Worm (Caenorhabditis elegans): Measurements from ENCODE around the gene cup-14.
"Not testable (repeated sequence)": the region's sequence is repeated elsewhere in the genome, so short reads cannot be mapped to it uniquely, and the experiment has no call there.

Gene cup-14

DNA sequence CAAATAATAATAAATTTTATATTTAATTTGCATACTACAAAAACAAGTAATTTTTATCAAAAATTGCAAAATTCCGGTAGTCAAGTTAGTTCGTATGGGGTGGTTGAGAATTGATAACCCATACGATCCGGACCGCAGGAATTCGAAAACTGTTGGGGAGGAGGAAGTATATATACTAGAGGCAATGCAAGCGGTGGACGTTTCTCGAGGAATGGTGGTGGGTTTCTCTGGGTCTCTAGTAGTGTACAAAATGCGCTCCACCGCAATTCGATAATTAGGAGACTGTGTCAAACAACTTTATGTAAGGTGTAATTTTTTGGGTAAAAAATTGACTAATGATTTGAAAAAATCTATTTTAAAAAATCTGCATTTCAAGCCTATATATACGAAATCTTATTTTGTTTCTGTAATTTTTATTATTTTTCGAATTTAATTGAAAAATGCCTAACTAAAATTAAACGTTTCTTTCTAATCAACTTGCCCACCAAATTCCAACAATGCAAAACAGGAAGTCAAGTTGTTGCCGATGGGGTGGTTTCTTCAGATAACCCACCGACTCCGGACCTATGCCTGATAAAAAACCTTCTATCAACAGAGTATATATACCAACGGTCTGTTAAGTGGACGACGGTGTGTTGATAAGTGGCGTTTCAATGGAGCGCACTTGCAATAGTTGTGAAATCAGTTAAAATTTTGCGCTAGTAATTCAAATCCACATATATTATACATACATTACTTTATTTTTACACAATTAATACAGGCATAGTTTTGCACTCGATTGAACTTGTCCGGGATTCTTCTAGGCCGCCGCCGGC is 37.5 kb downstream of the cup-14 start:
- peak; percentile 63 for TF ChIP-seq dao-5 (tag; optimal IDR thresholded peaks at IDR 0.05)
- peak; percentile 65 for TF ChIP-seq W03F9.2 (tag; optimal IDR thresholded peaks at IDR 0.05)
- TF ChIP-seq him-1 (tag; optimal IDR thresholded peaks at IDR 0.05): peak; percentile 74

DNA sequence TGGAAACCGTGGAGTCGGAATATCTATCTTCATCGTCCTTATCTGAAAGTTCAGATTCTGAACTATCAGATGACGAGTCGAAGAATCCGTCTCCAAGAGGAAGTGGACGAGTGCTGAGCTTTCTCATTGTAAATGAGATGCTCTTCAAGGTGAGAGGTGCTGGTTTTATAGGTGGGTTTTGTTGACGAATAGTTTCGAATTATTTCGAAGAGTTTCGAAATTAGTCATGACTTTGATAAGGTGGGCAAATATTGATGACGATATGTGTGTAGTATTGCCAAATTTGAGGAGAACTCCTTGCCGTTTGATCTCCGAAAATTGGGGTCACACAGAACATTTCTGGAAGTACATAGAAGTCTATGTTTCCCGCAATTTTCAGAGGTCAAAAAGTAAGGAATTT is 38.5 kb downstream of the cup-14 start, which contains the start of gene F08G2.5:
Gene F08G2.5 (minus strand): TSS at position 127 of the 400 bp plus-strand sequence.
- TF ChIP-seq him-1 (tag; optimal IDR thresholded peaks at IDR 0.05) (no peak), W03F9.2 (tag; optimal IDR thresholded peaks at IDR 0.05) (no peak), dao-5 (tag; optimal IDR thresholded peaks at IDR 0.05) (no peak)

- TF ChIP-seq W03F9.2 (tag; optimal IDR thresholded peaks at IDR 0.05): no peak
- no peak for TF ChIP-seq him-1 (tag; optimal IDR thresholded peaks at IDR 0.05)
- no peak for TF ChIP-seq dao-5 (tag; optimal IDR thresholded peaks at IDR 0.05)
These were observed 41.8 kb downstream of the cup-14 start, which contains the start of gene F08G2.4 for ce11 chrII:13830255-13830654. Gene F08G2.4 (plus strand): TSS chrII:13830602.

DNA sequence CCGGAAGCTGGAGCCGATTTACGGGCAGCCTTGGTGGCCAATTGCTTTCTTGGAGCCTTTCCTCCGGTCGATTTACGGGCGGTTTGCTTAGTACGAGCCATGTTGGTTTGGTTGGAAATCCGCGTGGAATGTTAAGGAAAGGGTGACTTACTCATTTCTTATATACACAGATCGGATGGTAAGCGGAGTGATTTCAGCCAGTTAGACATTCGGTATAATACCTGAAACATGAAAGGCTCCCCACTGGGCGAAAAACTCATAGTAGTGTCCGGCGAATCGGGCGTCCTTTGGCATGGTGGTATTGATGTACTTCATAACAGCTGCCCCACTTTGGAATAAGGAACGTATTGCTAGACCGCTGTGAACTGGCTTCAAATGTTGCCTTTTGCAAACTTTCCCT is 43.4 kb downstream of the cup-14 start, which contains the start of gene his-42:
Gene his-42 (minus strand): TSS at position 101 of the 400 bp plus-strand sequence.
- TF ChIP-seq W03F9.2 (tag; optimal IDR thresholded peaks at IDR 0.05) (no peak), him-1 (tag; optimal IDR thresholded peaks at IDR 0.05) (no peak), dao-5 (tag; optimal IDR thresholded peaks at IDR 0.05) (no peak)

DNA sequence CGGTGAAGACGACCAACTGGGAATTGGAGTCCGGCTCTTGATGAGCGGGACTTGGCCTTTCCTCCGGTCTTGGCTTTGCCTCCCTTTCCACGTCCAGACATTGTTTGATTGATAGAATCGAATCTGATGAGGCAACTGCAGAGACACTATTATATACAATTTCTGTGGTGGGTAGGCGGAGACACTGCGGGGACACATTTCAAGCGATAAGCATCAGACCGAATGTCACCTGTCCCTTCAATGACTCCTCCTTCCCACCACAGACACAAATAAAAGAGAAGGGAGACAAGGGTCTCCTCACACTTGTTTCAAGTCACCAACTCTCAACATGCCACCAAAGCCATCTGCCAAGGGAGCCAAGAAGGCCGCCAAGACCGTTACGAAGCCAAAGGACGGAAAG is 54.0 kb downstream of the cup-14 start, which contains the start of gene his-16:
Gene his-16 (minus strand): TSS at position 101 of the 400 bp plus-strand sequence.
- TF ChIP-seq W03F9.2, him-1, dao-5 (tag; optimal IDR thresholded peaks at IDR 0.05): not testable (repeated sequence)

- TF ChIP-seq him-1 (tag; optimal IDR thresholded peaks at IDR 0.05) (no peak), W03F9.2 (tag; optimal IDR thresholded peaks at IDR 0.05) (no peak), dao-5 (tag; optimal IDR thresholded peaks at IDR 0.05) (no peak)
These were observed 56.5 kb downstream of the cup-14 start for ce11 chrII:13815513-13815912.

ce11 chrII:13813950-13814349 is 58.1 kb downstream of the cup-14 start:
- TF ChIP-seq dao-5 (tag; optimal IDR thresholded peaks at IDR 0.05) (no peak), him-1 (tag; optimal IDR thresholded peaks at IDR 0.05) (no peak), W03F9.2 (tag; optimal IDR thresholded peaks at IDR 0.05) (no peak)

DNA sequence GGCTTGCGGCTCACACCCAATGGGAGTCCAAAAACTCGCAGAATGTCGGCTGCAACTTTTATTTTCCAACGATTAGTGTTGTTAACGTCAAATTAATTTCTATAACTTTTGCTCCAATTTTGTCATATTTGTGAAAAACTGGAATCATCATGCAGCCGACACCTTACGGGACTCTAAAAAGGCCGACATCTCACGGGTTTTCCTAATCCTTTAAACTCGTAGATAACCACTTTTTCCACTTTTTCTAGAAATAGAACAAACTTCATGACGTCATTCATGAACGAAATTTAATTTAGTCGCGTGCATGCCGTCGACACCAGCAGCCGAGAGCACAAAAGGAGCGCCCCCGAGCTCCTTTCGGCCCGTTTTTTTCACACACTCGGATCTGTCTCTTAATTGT is 58.6 kb downstream of the cup-14 start:
- TF ChIP-seq him-1 (tag; optimal IDR thresholded peaks at IDR 0.05) (no peak), dao-5 (tag; optimal IDR thresholded peaks at IDR 0.05) (no peak), W03F9.2 (tag; optimal IDR thresholded peaks at IDR 0.05) (no peak)

- TF ChIP-seq dao-5 (tag; optimal IDR thresholded peaks at IDR 0.05) (no peak), him-1 (tag; optimal IDR thresholded peaks at IDR 0.05) (no peak), W03F9.2 (tag; optimal IDR thresholded peaks at IDR 0.05) (no peak)
These were observed 59.7 kb downstream of the cup-14 start for ce11 chrII:13812335-13812734.

- TF ChIP-seq W03F9.2 (tag; optimal IDR thresholded peaks at IDR 0.05): no peak
- TF ChIP-seq dao-5 (tag; optimal IDR thresholded peaks at IDR 0.05): no peak
- no peak for TF ChIP-seq him-1 (tag; optimal IDR thresholded peaks at IDR 0.05)
These were observed 65.8 kb downstream of the cup-14 start for ce11 chrII:13806269-13806668.
